Worm (Caenorhabditis elegans) whole organism, L2 larva: Measurements from ENCODE around the gene F09B9.5.

ENCODE experiments used
- C34F6.9 ChIP-seq: fragments of 150-350 bp; optimal IDR thresholded peaks from 2 replicates; lab custom pipeline; 2014; ENCODE audit warnings: missing biosample characterization, missing genetic modification characterization
- F13H6.1 ChIP-seq: sonication (generic microtip); optimal IDR thresholded peaks from 2 replicates; lab custom pipeline; 2016; ENCODE audit warnings: missing genetic modification characterization, missing compliant biosample characterization
- R02D3.7 ChIP-seq: fragments of 150-350 bp; optimal IDR thresholded peaks from 2 replicates; lab custom pipeline; 2014; ENCODE audit warnings: missing biosample characterization, missing genetic modification characterization
- Y55F3AM.14 ChIP-seq: fragments of 200-800 bp; sonication (Bioruptor generic); optimal IDR thresholded peaks from 2 replicates; lab custom pipeline; 2018; ENCODE audit warnings: mild to moderate bottlenecking, missing genetic modification characterization, missing compliant biosample characterization
- ZK546.5 ChIP-seq: sonication (generic microtip); optimal IDR thresholded peaks from 2 replicates; lab custom pipeline; 2017; ENCODE audit warnings: missing biosample characterization, missing genetic modification characterization
- alr-1 ChIP-seq: fragments of 150-350 bp; optimal IDR thresholded peaks from 2 replicates; lab custom pipeline; 2014; ENCODE audit warnings: missing biosample characterization, missing genetic modification characterization
- aly-2 ChIP-seq: fragments of 150-350 bp; optimal IDR thresholded peaks from 2 replicates; lab custom pipeline; 2014; ENCODE audit warnings: missing biosample characterization, missing genetic modification characterization
- ama-1 ChIP-seq: fragments of 150-350 bp; optimal IDR thresholded peaks from 2 replicates; lab custom pipeline; 2018; ENCODE audit warnings: inconsistent platforms
- blmp-1 ChIP-seq: sonication (generic microtip); optimal IDR thresholded peaks from 2 replicates; lab custom pipeline; 2017; ENCODE audit warnings: missing genetic modification characterization, mild to moderate bottlenecking, missing compliant biosample characterization, antibody characterized with exemption, moderate library complexity; ENCODE audit not compliant: insufficient read depth
- ceh-16 ChIP-seq: fragments of 150-350 bp; optimal IDR thresholded peaks from 2 replicates; lab custom pipeline; 2014; ENCODE audit warnings: missing biosample characterization, missing genetic modification characterization
- ceh-82 ChIP-seq: fragments of 150-350 bp; optimal IDR thresholded peaks from 2 replicates; lab custom pipeline; 2014; ENCODE audit warnings: missing biosample characterization, missing genetic modification characterization
- crh-2 ChIP-seq: sonication (generic microtip); optimal IDR thresholded peaks from 2 replicates; lab custom pipeline; 2017; ENCODE audit warnings: missing biosample characterization, missing genetic modification characterization
- dmd-4 ChIP-seq: sonication (generic microtip); optimal IDR thresholded peaks from 2 replicates; lab custom pipeline; 2017; ENCODE audit warnings: missing biosample characterization, missing genetic modification characterization
- egl-27 ChIP-seq: sonication (generic microtip); optimal IDR thresholded peaks from 3 replicates; lab custom pipeline; 2017; ENCODE audit warnings: missing biosample characterization, missing genetic modification reagents, missing genetic modification characterization
- elt-1 ChIP-seq: fragments of 150-350 bp; optimal IDR thresholded peaks from 2 replicates; lab custom pipeline; 2014; ENCODE audit warnings: missing biosample characterization, missing genetic modification characterization
- elt-3 ChIP-seq: sonication (generic microtip); optimal IDR thresholded peaks from 2 replicates; lab custom pipeline; 2017; ENCODE audit warnings: missing biosample characterization, missing genetic modification characterization
- fos-1 ChIP-seq: fragments of 150-350 bp; optimal IDR thresholded peaks from 2 replicates; lab custom pipeline; 2014; ENCODE audit warnings: missing biosample characterization, missing genetic modification characterization
- gmeb-1 ChIP-seq: fragments of 150-350 bp; optimal IDR thresholded peaks from 2 replicates; lab custom pipeline; 2014; ENCODE audit warnings: missing biosample characterization, missing genetic modification characterization
- lin-11 ChIP-seq: fragments of 150-350 bp; sonication (generic microtip); optimal IDR thresholded peaks from 2 replicates; lab custom pipeline; 2014; ENCODE audit warnings: missing biosample characterization, missing genetic modification characterization, inconsistent platforms, mixed read lengths
- lin-13 ChIP-seq: fragments of 150-350 bp; optimal IDR thresholded peaks from 2 replicates; lab custom pipeline; 2014; ENCODE audit warnings: missing biosample characterization, missing genetic modification reagents, missing genetic modification characterization
- lin-39 ChIP-seq: fragments of 150-350 bp; optimal IDR thresholded peaks from 2 replicates; lab custom pipeline; 2014; ENCODE audit warnings: missing biosample characterization, missing genetic modification reagents, missing genetic modification characterization
- lsy-2 ChIP-seq, 2 experiments: fragments of 150-350 bp in 1 of 2; sonication (generic microtip) in 1 of 2; optimal IDR thresholded peaks; 2 replicates each; lab custom pipeline; 2014 to 2017; ENCODE audit warnings: missing biosample characterization in 2 of 2, missing genetic modification characterization in 2 of 2
- mab-5 ChIP-seq: fragments of 150-350 bp; optimal IDR thresholded peaks from 2 replicates; lab custom pipeline; 2014; ENCODE audit warnings: missing biosample characterization, missing genetic modification characterization
- mbf-1 ChIP-seq: sonication (generic microtip); optimal IDR thresholded peaks from 2 replicates; lab custom pipeline; 2017; ENCODE audit warnings: missing biosample characterization, missing genetic modification characterization
- mdl-1 ChIP-seq, 2 experiments: fragments of 150-350 bp in 1 of 2; sonication (generic microtip) in 1 of 2; optimal IDR thresholded peaks; 2 replicates each; lab custom pipeline; 2017; ENCODE audit warnings: missing biosample characterization in 2 of 2, missing genetic modification characterization in 2 of 2
- nhr-10 ChIP-seq: sonication (generic microtip); optimal IDR thresholded peaks from 2 replicates; lab custom pipeline; 2017; ENCODE audit warnings: missing biosample characterization, missing genetic modification characterization
- nhr-11 ChIP-seq: fragments of 150-350 bp; optimal IDR thresholded peaks from 2 replicates; lab custom pipeline; 2014; ENCODE audit warnings: missing biosample characterization, missing genetic modification characterization
- nhr-12 ChIP-seq: fragments of 150-350 bp; optimal IDR thresholded peaks from 2 replicates; lab custom pipeline; 2014; ENCODE audit warnings: missing biosample characterization, missing genetic modification characterization
- nhr-129 ChIP-seq: fragments of 150-350 bp; optimal IDR thresholded peaks from 2 replicates; lab custom pipeline; 2014; ENCODE audit warnings: missing biosample characterization, missing genetic modification characterization
- nhr-21 ChIP-seq: fragments of 150-350 bp; optimal IDR thresholded peaks from 2 replicates; lab custom pipeline; 2014; ENCODE audit warnings: missing biosample characterization, missing genetic modification characterization
- nhr-23 ChIP-seq: fragments of 150-350 bp; optimal IDR thresholded peaks from 2 replicates; lab custom pipeline; 2014; ENCODE audit warnings: missing biosample characterization, missing genetic modification reagents, missing genetic modification characterization
- nhr-237 ChIP-seq: fragments of 150-350 bp; optimal IDR thresholded peaks from 2 replicates; lab custom pipeline; 2014; ENCODE audit warnings: missing biosample characterization, missing genetic modification characterization
- nhr-25 ChIP-seq: fragments of 150-350 bp; sonication (generic microtip); optimal IDR thresholded peaks from 3 replicates; lab custom pipeline; 2014; ENCODE audit warnings: missing biosample characterization, missing genetic modification characterization
- nhr-6 ChIP-seq: fragments of 150-350 bp; optimal IDR thresholded peaks from 2 replicates; lab custom pipeline; 2014; ENCODE audit warnings: missing biosample characterization, missing genetic modification characterization
- nhr-77 ChIP-seq: fragments of 150-350 bp; optimal IDR thresholded peaks from 2 replicates; lab custom pipeline; 2014; ENCODE audit warnings: missing biosample characterization, missing genetic modification characterization
- peb-1 ChIP-seq: fragments of 150-350 bp; optimal IDR thresholded peaks from 2 replicates; lab custom pipeline; 2014; ENCODE audit warnings: missing biosample characterization, missing genetic modification characterization
- sem-4 ChIP-seq: fragments of 150-350 bp; optimal IDR thresholded peaks from 2 replicates; lab custom pipeline; 2014; ENCODE audit warnings: missing biosample characterization, missing genetic modification reagents, missing genetic modification characterization
- skn-1 ChIP-seq: sonication (generic microtip); optimal IDR thresholded peaks from 2 replicates; lab custom pipeline; 2017; ENCODE audit warnings: missing biosample characterization, missing genetic modification characterization
- sma-3 ChIP-seq: sonication (generic microtip); optimal IDR thresholded peaks from 2 replicates; lab custom pipeline; 2016; ENCODE audit warnings: missing genetic modification reagents, missing genetic modification characterization, missing compliant biosample characterization
- sma-9 ChIP-seq, 2 experiments: fragments of 150-350 bp in 1 of 2; sonication (generic microtip) in 1 of 2; optimal IDR thresholded peaks; 2 replicates each; lab custom pipeline; 2014 to 2016; ENCODE audit warnings: missing genetic modification characterization in 2 of 2, mild to moderate bottlenecking in 1 of 2, missing biosample characterization in 1 of 2, missing compliant biosample characterization in 1 of 2, missing genetic modification reagents in 1 of 2, moderate library complexity in 1 of 2
- snpc-4 ChIP-seq: fragments of 150-350 bp; optimal IDR thresholded peaks from 2 replicates; lab custom pipeline; 2014; ENCODE audit warnings: missing biosample characterization, missing genetic modification characterization
- unc-39 ChIP-seq: fragments of 150-350 bp; optimal IDR thresholded peaks from 2 replicates; lab custom pipeline; 2014; ENCODE audit warnings: missing biosample characterization, missing genetic modification characterization
- unc-55 ChIP-seq: fragments of 150-350 bp; sonication (generic microtip); optimal IDR thresholded peaks from 3 replicates; lab custom pipeline; 2014; ENCODE audit warnings: missing biosample characterization, missing genetic modification reagents, missing genetic modification characterization
- unc-62 ChIP-seq: fragments of 150-350 bp; optimal IDR thresholded peaks from 2 replicates; lab custom pipeline; 2014; ENCODE audit warnings: missing biosample characterization, missing genetic modification reagents, missing genetic modification characterization
- zag-1 ChIP-seq: fragments of 150-350 bp; optimal IDR thresholded peaks from 2 replicates; lab custom pipeline; 2014; ENCODE audit warnings: missing biosample characterization, missing genetic modification characterization
- ztf-1 ChIP-seq: fragments of 200-800 bp; sonication (Bioruptor generic); conservative IDR thresholded peaks from 2 replicates; pipeline ENCODE4 v1.3.6; 2022; ENCODE audit warnings: missing genetic modification characterization, missing compliant biosample characterization
- ztf-11 ChIP-seq: sonication (generic microtip); optimal IDR thresholded peaks from 2 replicates; lab custom pipeline; 2017; ENCODE audit warnings: missing biosample characterization, missing genetic modification characterization
- ztf-4 ChIP-seq: fragments of 150-350 bp; optimal IDR thresholded peaks from 2 replicates; lab custom pipeline; 2014; ENCODE audit warnings: missing biosample characterization, missing genetic modification characterization

Gene F09B9.5

ce11 chrX:10197204-10197756 lies 42.7 kb downstream of the F09B9.5 start, which contains the start of gene nucb-1:
nucb-1 (plus strand) TSS chrX:10197706.
- no peak for TF ChIP-seq ceh-16
- TF ChIP-seq C34F6.9 (tag; lab: Kevin White, UChicago), result peak; percentile 94
- TF ChIP-seq elt-3, result no peak
- peak; percentile 79 for TF ChIP-seq fos-1 (tag; lab: Kevin White, UChicago)
- TF ChIP-seq ZK546.5 (tag; lab: Kevin White, UChicago), result no peak
- peak; percentile 7 for TF ChIP-seq zag-1
- no peak for TF ChIP-seq nhr-25 (tag; lab: Kevin White, UChicago)
- no peak for TF ChIP-seq peb-1 (tag; lab: Kevin White, UChicago)
- TF ChIP-seq unc-62 (GFP tag; lab: Kevin White, UChicago), result no peak
- TF ChIP-seq lin-39 (tag; lab: Kevin White, UChicago), result no peak
- no peak for TF ChIP-seq unc-39
- no peak for TF ChIP-seq nhr-11 (tag; lab: Kevin White, UChicago)
- TF ChIP-seq crh-2 (tag; lab: Kevin White, UChicago), result peak; percentile 97
- TF ChIP-seq snpc-4, result peak; percentile 52
- TF ChIP-seq mdl-1 (tag; optimal IDR thresholded peaks at IDR 0.05; lab: Kevin White, UChicago), result peak in 1 of 2 experiments; percentile 14
- TF ChIP-seq skn-1 (tag; lab: Kevin White, UChicago), result no peak
- TF ChIP-seq egl-27, result peak; percentile 67
- no peak for TF ChIP-seq Y55F3AM.14 (GFP tag; lab: Kevin White, UChicago)
- TF ChIP-seq dmd-4 (tag; lab: Kevin White, UChicago), result no peak
- TF ChIP-seq blmp-1, result no peak
- peak; percentile 74 for TF ChIP-seq nhr-21
- no peak for TF ChIP-seq ceh-82
- no peak for TF ChIP-seq nhr-23 (tag; lab: Kevin White, UChicago)
- TF ChIP-seq sem-4 (tag; lab: Kevin White, UChicago), result no peak
- TF ChIP-seq aly-2, result no peak
- no peak for TF ChIP-seq elt-1 (tag; lab: Kevin White, UChicago)
- peak; percentile 94 for TF ChIP-seq unc-55 (GFP tag; lab: Kevin White, UChicago)
- TF ChIP-seq nhr-6 (tag; lab: Kevin White, UChicago), result peak; percentile 61
- no peak for TF ChIP-seq nhr-77 (tag; lab: Kevin White, UChicago)
- TF ChIP-seq F13H6.1 (tag; lab: Kevin White, UChicago), result peak; percentile 55
- no peak for TF ChIP-seq ztf-11 (tag; lab: Kevin White, UChicago)
- TF ChIP-seq sma-9 (GFP tag; optimal IDR thresholded peaks at IDR 0.05; lab: Kevin White, UChicago), result peak; percentile 93
- TF ChIP-seq sma-9 (tag; optimal IDR thresholded peaks at IDR 0.05; lab: Kevin White, UChicago), result no peak
- no peak for TF ChIP-seq ama-1
- no peak for TF ChIP-seq nhr-12 (tag; lab: Kevin White, UChicago)
- TF ChIP-seq gmeb-1 (tag; lab: Kevin White, UChicago), result peak; percentile 73
- TF ChIP-seq mab-5 (tag; lab: Kevin White, UChicago), result peak; percentile 42
- TF ChIP-seq lin-13 (GFP tag; lab: Kevin White, UChicago), result peak; percentile 75
- TF ChIP-seq ztf-1, result no peak
- no peak for TF ChIP-seq ztf-4 (tag; lab: Kevin White, UChicago)
- no peak for TF ChIP-seq nhr-10 (tag; lab: Kevin White, UChicago)
- TF ChIP-seq R02D3.7, result peak; percentile 78
- no peak for TF ChIP-seq mbf-1 (tag; lab: Kevin White, UChicago)
- TF ChIP-seq sma-3 (GFP tag; lab: Kevin White, UChicago), result peak; percentile 76
- peak; percentile 45 to 87 for TF ChIP-seq lsy-2 (tag; optimal IDR thresholded peaks at IDR 0.05; lab: Kevin White, UChicago)
- no peak for TF ChIP-seq lin-11 (tag; lab: Kevin White, UChicago)
- no peak for TF ChIP-seq alr-1
- peak; percentile 94 for TF ChIP-seq nhr-129 (tag; lab: Kevin White, UChicago)
- TF ChIP-seq nhr-237 (tag; lab: Kevin White, UChicago), result no peak
